Worm (Caenorhabditis elegans) whole organism, L4 larva: ENCODE data around the gene msra-1.

Experiments
- F26F4.8 ChIP-seq: fragments of 200-800 bp; sonication (Bioruptor generic); conservative IDR thresholded peaks from 2 replicates; pipeline ENCODE4 v1.3.6; 2022; ENCODE audit warnings: missing genetic modification characterization, missing compliant biosample characterization
- F37D6.2 ChIP-seq: sonication (generic microtip); optimal IDR thresholded peaks from 2 replicates; lab custom pipeline; 2016; ENCODE audit warnings: mild to moderate bottlenecking, missing genetic modification characterization, missing compliant biosample characterization
- F44E2.7 ChIP-seq: fragments of 200-800 bp; sonication (Bioruptor generic); IDR thresholded peaks from 2 replicates; pipeline ENCODE4 v2.1.2; 2022; ENCODE audit warnings: missing genetic modification characterization, missing compliant biosample characterization
- T20F7.1 ChIP-seq: fragments of 200-800 bp; sonication (Bioruptor generic); optimal IDR thresholded peaks from 2 replicates; lab custom pipeline; 2018; ENCODE audit warnings: mild to moderate bottlenecking, missing genetic modification characterization, missing compliant biosample characterization
- Y48G9A.11 ChIP-seq: fragments of 200-800 bp; sonication (Bioruptor generic); IDR thresholded peaks from 2 replicates; pipeline ENCODE4 v1.3.6; 2022; ENCODE audit warnings: missing genetic modification reagents, missing genetic modification characterization, missing compliant biosample characterization
- ZK546.5 ChIP-seq, 2 experiments: sonication (generic microtip); optimal IDR thresholded peaks; 2 replicates each; lab custom pipeline; 2017; ENCODE audit warnings: missing biosample characterization in 2 of 2, missing genetic modification characterization in 2 of 2
- aha-1 ChIP-seq: fragments of 150-350 bp; peaks from one replicate; lab custom pipeline; 2014; ENCODE audit warnings: missing biosample characterization, missing genetic modification characterization
- arid-1 ChIP-seq: fragments of 200-800 bp; sonication (Bioruptor generic); conservative IDR thresholded peaks from 2 replicates; pipeline ENCODE4 v1.3.6; 2022; ENCODE audit warnings: missing genetic modification reagents, missing genetic modification characterization, missing compliant biosample characterization
- attf-4 ChIP-seq: sonication (generic microtip); optimal IDR thresholded peaks from 3 replicates; lab custom pipeline; 2017; ENCODE audit warnings: missing biosample characterization, missing genetic modification characterization
- ceh-28 ChIP-seq: fragments of 150-350 bp; optimal IDR thresholded peaks from 2 replicates; lab custom pipeline; 2014; ENCODE audit warnings: missing biosample characterization, missing genetic modification reagents, missing genetic modification characterization
- ceh-82 ChIP-seq: sonication (generic microtip); optimal IDR thresholded peaks from 2 replicates; lab custom pipeline; 2017; ENCODE audit warnings: missing biosample characterization, missing genetic modification characterization
- cey-2 ChIP-seq: sonication (generic microtip); optimal IDR thresholded peaks from 3 replicates; lab custom pipeline; 2017; ENCODE audit warnings: missing genetic modification characterization, mild to moderate bottlenecking, missing compliant biosample characterization, antibody characterized with exemption, borderline replicate concordance; ENCODE audit not compliant: insufficient read depth
- daf-16 ChIP-seq, 3 experiments: sonication (generic microtip); optimal IDR thresholded peaks; 2 replicates each; lab custom pipeline; 2016 to 2017; ENCODE audit warnings: missing genetic modification characterization in 3 of 3, missing genetic modification reagents in 3 of 3, mild to moderate bottlenecking in 2 of 3, missing compliant biosample characterization in 2 of 3, missing biosample characterization in 1 of 3, moderate library complexity in 1 of 3
- dmd-6 ChIP-seq: fragments of 200-800 bp; sonication (Bioruptor generic); IDR thresholded peaks from 2 replicates; pipeline ENCODE4 v1.3.6; 2022; ENCODE audit warnings: missing genetic modification reagents, missing genetic modification characterization, missing compliant biosample characterization
- dpl-1 ChIP-seq: fragments of 150-350 bp; optimal IDR thresholded peaks from 2 replicates; lab custom pipeline; 2014; ENCODE audit warnings: missing biosample characterization, missing genetic modification reagents, missing genetic modification characterization
- duxl-1 ChIP-seq: sonication (generic microtip); optimal IDR thresholded peaks from 2 replicates; lab custom pipeline; 2016; ENCODE audit warnings: mild to moderate bottlenecking, missing genetic modification characterization, moderate library complexity, missing compliant biosample characterization; ENCODE audit not compliant: poor library complexity
- dve-1 ChIP-seq: sonication (generic microtip); optimal IDR thresholded peaks from 2 replicates; lab custom pipeline; 2017; ENCODE audit warnings: antibody characterized with exemption, mild to moderate bottlenecking, missing genetic modification characterization, missing compliant biosample characterization; ENCODE audit not compliant: insufficient read depth
- egl-27 ChIP-seq: sonication (generic microtip); optimal IDR thresholded peaks from 3 replicates; lab custom pipeline; 2017; ENCODE audit warnings: missing biosample characterization, missing genetic modification reagents, missing genetic modification characterization
- fkh-10 ChIP-seq: fragments of 150-350 bp; optimal IDR thresholded peaks from 2 replicates; lab custom pipeline; 2014; ENCODE audit warnings: missing biosample characterization, missing genetic modification reagents, missing genetic modification characterization
- fos-1 ChIP-seq: fragments of 150-350 bp; optimal IDR thresholded peaks from 2 replicates; lab custom pipeline; 2014; ENCODE audit warnings: missing biosample characterization, missing genetic modification characterization
- gei-8 ChIP-seq: fragments of 200-800 bp; sonication (Bioruptor generic); optimal IDR thresholded peaks from 2 replicates; lab custom pipeline; 2018; ENCODE audit warnings: mild to moderate bottlenecking, missing genetic modification characterization, missing compliant biosample characterization
- hif-1 ChIP-seq, 2 experiments: sonication (generic microtip); optimal IDR thresholded peaks; 2 replicates each; lab custom pipeline; 2016 to 2017; ENCODE audit warnings: missing compliant biosample characterization in 2 of 2, missing genetic modification characterization in 2 of 2, missing genetic modification reagents in 2 of 2, missing genotype in 2 of 2, mild to moderate bottlenecking in 1 of 2
- hlh-30 ChIP-seq: sonication (generic microtip); optimal IDR thresholded peaks from 2 replicates; lab custom pipeline; 2017; ENCODE audit warnings: antibody characterized with exemption, mild to moderate bottlenecking, missing genetic modification characterization, missing compliant biosample characterization; ENCODE audit not compliant: insufficient read depth
- hmg-1.1 ChIP-seq: fragments of 200-800 bp; sonication (Bioruptor generic); IDR thresholded peaks from 2 replicates; pipeline ENCODE4 v1.3.6; 2022; ENCODE audit warnings: missing genetic modification reagents, missing genetic modification characterization, missing compliant biosample characterization
- lin-1 ChIP-seq: fragments of 200-800 bp; sonication (Bioruptor generic); IDR thresholded peaks from 2 replicates; pipeline ENCODE4 v1.3.6; 2022; ENCODE audit warnings: missing genetic modification reagents, missing genetic modification characterization, missing compliant biosample characterization
- lin-15B ChIP-seq: fragments of 150-350 bp; sonication (generic microtip); optimal IDR thresholded peaks from 3 replicates; lab custom pipeline; 2014; ENCODE audit warnings: missing biosample characterization, missing genetic modification characterization
- lin-38 ChIP-seq: fragments of 200-800 bp; sonication (Bioruptor generic); IDR thresholded peaks from 2 replicates; pipeline ENCODE4 v1.3.6; 2022; ENCODE audit warnings: missing genetic modification reagents, missing genetic modification characterization, missing compliant biosample characterization
- lin-39 ChIP-seq: fragments of 150-350 bp; optimal IDR thresholded peaks from 2 replicates; lab custom pipeline; 2014; ENCODE audit warnings: missing biosample characterization, missing genetic modification reagents, missing genetic modification characterization
- madf-9 ChIP-seq: fragments of 200-800 bp; sonication (Bioruptor generic); conservative IDR thresholded peaks from 2 replicates; pipeline ENCODE4 v1.3.6; 2022; ENCODE audit warnings: missing genetic modification reagents, missing genetic modification characterization, missing compliant biosample characterization
- mep-1 ChIP-seq: fragments of 150-350 bp; sonication (generic microtip); optimal IDR thresholded peaks from 3 replicates; lab custom pipeline; 2014; ENCODE audit warnings: missing biosample characterization, missing genetic modification characterization
- mes-2 ChIP-seq: sonication (generic microtip); optimal IDR thresholded peaks from 2 replicates; lab custom pipeline; 2016; ENCODE audit warnings: missing genotype, mild to moderate bottlenecking, missing genetic modification characterization, missing compliant biosample characterization; ENCODE audit not compliant: poor library complexity, severe bottlenecking
- mxl-3 ChIP-seq: fragments of 200-800 bp; sonication (Bioruptor generic); optimal IDR thresholded peaks from 2 replicates; lab custom pipeline; 2018; ENCODE audit warnings: mild to moderate bottlenecking, missing genetic modification characterization, missing compliant biosample characterization
- nhr-102 ChIP-seq: sonication (generic microtip); optimal IDR thresholded peaks from 2 replicates; lab custom pipeline; 2016; ENCODE audit warnings: mild to moderate bottlenecking, missing genetic modification characterization, moderate library complexity, missing compliant biosample characterization
- nhr-28 ChIP-seq: fragments of 150-350 bp; optimal IDR thresholded peaks from 2 replicates; lab custom pipeline; 2014; ENCODE audit warnings: missing biosample characterization, missing genetic modification characterization
- nhr-41 ChIP-seq: fragments of 200-800 bp; sonication (Bioruptor generic); IDR thresholded peaks from 2 replicates; pipeline ENCODE4 v1.3.6; 2022; ENCODE audit warnings: missing genetic modification reagents, missing genetic modification characterization, missing compliant biosample characterization
- nhr-42 ChIP-seq: fragments of 200-800 bp; sonication (Bioruptor generic); IDR thresholded peaks from 2 replicates; pipeline ENCODE4 v1.3.6; 2022; ENCODE audit warnings: missing genetic modification characterization, missing compliant biosample characterization
- nhr-48 ChIP-seq: sonication (generic microtip); optimal IDR thresholded peaks from 2 replicates; lab custom pipeline; 2016; ENCODE audit warnings: mild to moderate bottlenecking, missing genetic modification characterization, missing compliant biosample characterization
- saeg-2 ChIP-seq: fragments of 200-800 bp; sonication (Bioruptor generic); IDR thresholded peaks from 2 replicates; pipeline ENCODE4 v1.3.6; 2022; ENCODE audit warnings: missing genetic modification reagents, missing genetic modification characterization, missing compliant biosample characterization
- sdz-12 ChIP-seq: fragments of 200-800 bp; sonication (Bioruptor generic); optimal IDR thresholded peaks from 2 replicates; lab custom pipeline; 2018; ENCODE audit warnings: mild to moderate bottlenecking, missing genetic modification characterization, missing compliant biosample characterization
- skn-1 ChIP-seq: fragments of 150-350 bp; optimal IDR thresholded peaks from 2 replicates; lab custom pipeline; 2014; ENCODE audit warnings: missing biosample characterization, missing genetic modification characterization
- spr-1 ChIP-seq: sonication (generic microtip); optimal IDR thresholded peaks from 2 replicates; lab custom pipeline; 2016; ENCODE audit warnings: mild to moderate bottlenecking, missing genetic modification characterization, missing compliant biosample characterization
- spr-3 ChIP-seq: fragments of 200-800 bp; sonication (Bioruptor generic); optimal IDR thresholded peaks from 2 replicates; lab custom pipeline; 2018; ENCODE audit warnings: mild to moderate bottlenecking, missing genetic modification characterization, missing compliant biosample characterization
- tag-97 ChIP-seq: fragments of 200-800 bp; sonication (Bioruptor generic); IDR thresholded peaks from 2 replicates; pipeline ENCODE4 v1.3.6; 2022; ENCODE audit warnings: missing genetic modification characterization, missing compliant biosample characterization
- tra-1 ChIP-seq: fragments of 200-800 bp; sonication (Bioruptor generic); IDR thresholded peaks from 2 replicates; pipeline ENCODE4 v1.3.6; 2022; ENCODE audit warnings: missing genetic modification reagents, missing genetic modification characterization, missing compliant biosample characterization
- unc-62 ChIP-seq, 3 experiments: fragments of 150-350 bp in 1 of 3; sonication (generic microtip); optimal IDR thresholded peaks in 2 of 3; peaks in 1 of 3; 1 replicate in 1 of 3; 2 replicates in 2 of 3; lab custom pipeline; 2014 to 2017; ENCODE audit warnings: missing biosample characterization in 3 of 3, missing genetic modification characterization in 3 of 3, missing genetic modification reagents in 3 of 3, missing genotype in 1 of 3
- zip-11 ChIP-seq: fragments of 200-800 bp; sonication (Bioruptor generic); IDR thresholded peaks from 2 replicates; pipeline ENCODE4 v1.3.6; 2022; ENCODE audit warnings: missing genetic modification characterization, missing compliant biosample characterization
- zip-2 ChIP-seq: fragments of 150-350 bp; optimal IDR thresholded peaks from 2 replicates; lab custom pipeline; 2014; ENCODE audit warnings: missing biosample characterization, missing genetic modification characterization
- ztf-11 ChIP-seq: fragments of 150-350 bp; optimal IDR thresholded peaks from 2 replicates; lab custom pipeline; 2014; ENCODE audit warnings: missing biosample characterization, missing genetic modification characterization

The msra-1 gene

DNA sequence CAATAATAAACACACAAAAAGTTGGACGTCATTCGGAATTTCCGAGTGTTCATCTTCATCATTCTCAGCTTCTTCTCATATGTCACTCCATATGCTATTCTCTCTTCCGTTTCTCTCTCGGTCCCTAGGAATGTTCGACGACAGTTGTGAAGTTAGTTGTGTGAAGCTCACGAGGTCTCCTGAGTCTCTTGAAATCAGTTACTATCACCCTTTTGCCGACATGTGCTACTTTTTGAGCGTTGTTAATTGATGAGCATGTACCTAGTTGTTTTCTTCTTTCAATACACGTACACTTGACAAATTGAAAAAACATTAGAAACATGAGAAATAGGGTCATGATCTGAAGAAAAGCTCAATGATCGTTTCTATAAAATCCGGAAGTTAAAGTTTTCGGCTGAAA is 40.5 kb downstream of the msra-1 start (continued):
- TF ChIP-seq mxl-3 (GFP tag; lab: Kevin White, UChicago) (no peak), lin-39 (tag; lab: Kevin White, UChicago) (peak; percentile 25), ceh-82 (tag; lab: Kevin White, UChicago) (no peak), mep-1 (tag; lab: Kevin White, UChicago) (peak; percentile 18), arid-1 (no peak), nhr-28 (tag; lab: Kevin White, UChicago) (no peak), F44E2.7 (no peak), aha-1 (tag; lab: Kevin White, UChicago) (peak; percentile 99), fkh-10 (no peak), dpl-1 (GFP tag; lab: Kevin White, UChicago) (no peak), daf-16 (GFP tag; optimal IDR thresholded peaks at IDR 0.05; lab: Kevin White, UChicago) (peak in 1 of 2 experiments; percentile 90), daf-16 (tag; optimal IDR thresholded peaks at IDR 0.05; lab: Kevin White, UChicago) (no peak), attf-4 (no peak), hif-1 (tag; optimal IDR thresholded peaks at IDR 0.05; lab: Kevin White, UChicago) (peak in 1 of 2 experiments; percentile 21), egl-27 (tag; lab: Kevin White, UChicago) (no peak), skn-1 (tag; lab: Kevin White, UChicago) (no peak), gei-8 (GFP tag; lab: Kevin White, UChicago) (no peak), fos-1 (tag; lab: Kevin White, UChicago) (no peak), sdz-12 (no peak), ceh-28 (tag; lab: Kevin White, UChicago) (no peak)
- TF ChIP-seq, all 104 proteins: peak for 14

DNA sequence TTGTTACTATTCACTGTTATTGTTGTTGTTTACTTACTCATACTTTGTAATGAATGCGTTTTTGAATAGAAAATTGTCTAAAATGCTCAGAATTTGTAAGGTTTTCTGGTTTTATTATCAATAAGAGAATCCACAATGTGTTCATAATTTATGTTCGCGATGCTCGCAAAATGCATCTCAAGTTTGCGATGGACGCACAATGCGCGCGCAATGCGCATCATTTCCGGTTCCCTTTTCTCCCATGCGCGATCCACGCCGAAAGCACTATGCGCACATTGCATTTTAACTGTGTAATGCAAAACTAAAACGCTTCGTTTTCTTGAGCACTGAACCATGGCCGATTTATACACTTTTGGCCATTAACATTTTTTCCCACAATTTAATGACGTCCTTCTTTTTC is 44.4 kb downstream of the msra-1 start:
- no peak for TF ChIP-seq duxl-1 (tag; lab: Kevin White, UChicago)
- TF ChIP-seq tra-1 = no peak
- TF ChIP-seq dpl-1 (GFP tag; lab: Kevin White, UChicago) = no peak
- TF ChIP-seq nhr-41 (GFP tag; lab: Robert Waterston, UW) = no peak
- no peak for TF ChIP-seq egl-27 (tag; lab: Kevin White, UChicago)
- TF ChIP-seq fos-1 (tag; lab: Kevin White, UChicago) = no peak
- no peak for TF ChIP-seq nhr-102
- no peak for TF ChIP-seq mes-2 (tag; lab: Kevin White, UChicago)
- 0 out of 2 replicates have a peak, but pooled peaks have one; percentile 28 for TF ChIP-seq zip-11 (GFP tag; lab: Robert Waterston, UW)
- TF ChIP-seq zip-2 (tag; lab: Kevin White, UChicago) = no peak
- peak; percentile 38 for TF ChIP-seq F37D6.2 (tag; lab: Kevin White, UChicago)
- no peak for TF ChIP-seq tag-97 (GFP tag; lab: Robert Waterston, UW)
- no peak for TF ChIP-seq T20F7.1 (GFP tag; lab: Kevin White, UChicago)
- no peak for TF ChIP-seq mxl-3 (GFP tag; lab: Kevin White, UChicago)
- TF ChIP-seq nhr-48 (tag; lab: Kevin White, UChicago) = no peak
- TF ChIP-seq ZK546.5 (tag; optimal IDR thresholded peaks at IDR 0.05; lab: Kevin White, UChicago) = no peak
- TF ChIP-seq lin-1 (GFP tag; lab: Robert Waterston, UW) = no peak
- peak; percentile 49; the same call in 1 of the 2 replicates for TF ChIP-seq hmg-1.1 (GFP tag; lab: Robert Waterston, UW)
- TF ChIP-seq saeg-2 (GFP tag; lab: Robert Waterston, UW) = no peak
- TF ChIP-seq hif-1 (tag; optimal IDR thresholded peaks at IDR 0.05; lab: Kevin White, UChicago) = peak in 1 of 2 experiments; percentile 61
- peak; percentile 14 for TF ChIP-seq spr-3 (GFP tag; lab: Kevin White, UChicago)
- TF ChIP-seq Y48G9A.11 (GFP tag; lab: Robert Waterston, UW) = 0 out of 2 replicates have a peak, but pooled peaks have one; percentile 41
- no peak; the same call in 1 of the 2 replicates for TF ChIP-seq lin-38 (GFP tag; lab: Robert Waterston, UW)
- no peak for TF ChIP-seq lin-15B (tag; lab: Kevin White, UChicago)
- peak in 1 of 2 experiments; percentile 0 for TF ChIP-seq unc-62 (GFP tag; optimal IDR thresholded peaks at IDR 0.05 in 1 of 2; lab: Kevin White, UChicago)
- no peak for TF ChIP-seq unc-62 (tag; optimal IDR thresholded peaks at IDR 0.05; lab: Kevin White, UChicago)
- no peak for TF ChIP-seq ztf-11 (tag; lab: Kevin White, UChicago)
- 0 out of 2 replicates have a peak, but pooled peaks have one; percentile 15 for TF ChIP-seq dmd-6 (GFP tag; lab: Robert Waterston, UW)
- peak; percentile 74 for TF ChIP-seq nhr-42 (GFP tag; lab: Robert Waterston, UW)
- 0 out of 2 replicates have a peak, but pooled peaks have one; percentile 10 for TF ChIP-seq madf-9
- TF ChIP-seq hlh-30 (tag; lab: Kevin White, UChicago) = no peak
- TF ChIP-seq F26F4.8 (GFP tag; lab: Robert Waterston, UW) = 0 out of 2 replicates have a peak, but pooled peaks have one; percentile 41
- TF ChIP-seq cey-2 (tag; lab: Kevin White, UChicago) = no peak
- no peak for TF ChIP-seq dve-1 (tag; lab: Kevin White, UChicago)
- no peak for TF ChIP-seq spr-1 (tag; lab: Kevin White, UChicago)
